Worm (Caenorhabditis elegans): Measurements from ENCODE around the gene T10H9.8.

T10H9.8 gene

ce11 chrV:6655174-6655573 lies 3.0 kb downstream of the T10H9.8 start, which contains the start of gene syx-18:
TSS of gene syx-18 (minus strand) at chrV:6655449.
- TF ChIP-seq tbx-11 (GFP tag; IDR thresholded peaks at IDR 0.05) (no peak), hmg-4 (GFP tag; optimal IDR thresholded peaks at IDR 0.05) (no peak), tbx-37 (GFP tag; conservative IDR thresholded peaks at IDR 0.05) (no peak), ceh-13 (GFP tag; optimal IDR thresholded peaks at IDR 0.05) (no peak), ceh-36 (tag; optimal IDR thresholded peaks at IDR 0.05) (no peak), hmbx-1 (tag; optimal IDR thresholded peaks at IDR 0.05) (no peak), aly-1 (tag; optimal IDR thresholded peaks at IDR 0.05) (no peak), ama-1 (optimal IDR thresholded peaks at IDR 0.05) (no peak), flt-1 (GFP tag; IDR thresholded peaks at IDR 0.05) (no peak), ets-7 (tag; optimal IDR thresholded peaks at IDR 0.05) (no peak), hnd-1 (tag; optimal IDR thresholded peaks at IDR 0.05) (no peak)

DNA sequence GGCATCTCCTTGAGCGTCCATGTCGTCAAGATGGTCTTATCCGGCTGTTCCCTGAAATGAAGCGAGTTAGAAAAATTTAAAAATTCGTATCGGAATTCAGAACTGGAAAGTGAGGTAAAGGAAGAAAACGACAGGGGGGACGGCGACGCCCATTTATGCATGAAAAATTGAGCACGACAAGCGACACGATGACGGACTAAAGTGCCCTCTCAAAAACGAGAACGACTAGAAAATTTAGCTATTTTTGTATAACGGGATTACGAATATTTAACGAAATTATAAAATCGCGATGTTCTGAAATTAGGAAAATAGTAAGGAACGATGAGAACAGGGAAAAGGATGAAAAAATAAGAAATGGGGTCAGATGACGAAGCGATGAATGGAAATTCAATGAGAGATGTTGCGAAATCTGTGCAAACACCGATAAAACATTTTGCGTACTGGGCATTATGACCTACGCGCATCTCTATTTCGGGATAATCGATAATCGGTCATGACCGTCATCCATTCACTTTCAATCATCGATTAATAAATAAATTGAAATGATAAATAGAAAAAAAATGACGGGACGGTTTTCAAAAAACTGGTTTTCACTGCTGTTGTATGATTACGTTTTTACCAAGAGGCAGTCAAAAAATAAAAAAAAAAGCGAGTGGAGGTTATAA lies 4.4 kb downstream of the T10H9.8 start, which contains the start of gene snb-1:
Gene snb-1 (minus strand): TSS at position 51 of the 665 bp plus-strand sequence.
- no peak for TF ChIP-seq F13C5.2 (tag; optimal IDR thresholded peaks at IDR 0.05)
- TF ChIP-seq ceh-36 (tag; optimal IDR thresholded peaks at IDR 0.05), result no peak
- TF ChIP-seq hmbx-1 (tag; optimal IDR thresholded peaks at IDR 0.05), result no peak
- no peak for TF ChIP-seq hmg-4 (GFP tag; optimal IDR thresholded peaks at IDR 0.05)
- no peak for TF ChIP-seq pes-1 (GFP tag; IDR thresholded peaks at IDR 0.05)
- no peak for TF ChIP-seq scrt-1 (GFP tag; IDR thresholded peaks at IDR 0.05)
- TF ChIP-seq tra-4 (tag; optimal IDR thresholded peaks at IDR 0.05), result no peak
- TF ChIP-seq ets-7 (tag; optimal IDR thresholded peaks at IDR 0.05), result no peak
- no peak for TF ChIP-seq tbx-37 (GFP tag; conservative IDR thresholded peaks at IDR 0.05)
- TF ChIP-seq B0310.2 (tag; optimal IDR thresholded peaks at IDR 0.05), result no peak
- TF ChIP-seq tbx-11 (GFP tag; IDR thresholded peaks at IDR 0.05), result no peak
- no peak for TF ChIP-seq ama-1 (optimal IDR thresholded peaks at IDR 0.05)
- no peak for TF ChIP-seq hnd-1 (tag; optimal IDR thresholded peaks at IDR 0.05)
- no peak for TF ChIP-seq flt-1 (GFP tag; IDR thresholded peaks at IDR 0.05)
- no peak for TF ChIP-seq ceh-13 (GFP tag; optimal IDR thresholded peaks at IDR 0.05)
- TF ChIP-seq sea-1 (GFP tag; conservative IDR thresholded peaks at IDR 0.05), result no peak
- TF ChIP-seq aly-1 (tag; optimal IDR thresholded peaks at IDR 0.05), result no peak

- TF ChIP-seq tbx-11 (GFP tag; IDR thresholded peaks at IDR 0.05), result no peak
- TF ChIP-seq ceh-36 (tag; optimal IDR thresholded peaks at IDR 0.05), result no peak
- no peak for TF ChIP-seq scrt-1 (GFP tag; IDR thresholded peaks at IDR 0.05)
Measured at ce11 chrV:6657532-6658259, 5.5 kb downstream of the T10H9.8 start.

ce11 chrV:6658765-6659164 lies 6.6 kb downstream of the T10H9.8 start:
- TF ChIP-seq ama-1 (optimal IDR thresholded peaks at IDR 0.05) (no peak), hmg-4 (GFP tag; optimal IDR thresholded peaks at IDR 0.05) (no peak), hnd-1 (tag; optimal IDR thresholded peaks at IDR 0.05) (no peak), aly-1 (tag; optimal IDR thresholded peaks at IDR 0.05) (peak; percentile 11), F13C5.2 (tag; optimal IDR thresholded peaks at IDR 0.05) (peak; percentile 53), ceh-13 (GFP tag; optimal IDR thresholded peaks at IDR 0.05) (no peak)

DNA sequence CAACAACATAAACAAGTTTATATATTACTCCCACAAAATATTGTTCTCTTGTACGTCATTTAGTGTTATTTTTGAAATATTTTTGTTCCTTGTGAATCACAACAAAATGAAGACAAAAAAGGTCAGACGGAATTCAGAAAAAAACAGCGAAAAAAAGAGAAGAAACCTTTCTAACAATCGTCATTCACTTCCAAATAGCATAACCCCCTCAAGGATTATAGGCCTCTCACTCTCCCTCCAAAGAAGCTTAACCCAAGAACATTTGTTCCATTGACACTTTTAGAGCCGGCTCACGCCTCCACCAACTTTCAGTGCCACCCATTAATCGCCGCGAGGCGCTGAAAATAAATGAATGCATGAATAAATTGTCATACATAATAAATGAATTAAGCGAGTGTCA lies 7.4 kb downstream of the T10H9.8 start:
- TF ChIP-seq ceh-36 (tag; optimal IDR thresholded peaks at IDR 0.05), result no peak
- TF ChIP-seq hmbx-1 (tag; optimal IDR thresholded peaks at IDR 0.05), result no peak
- no peak for TF ChIP-seq ama-1 (optimal IDR thresholded peaks at IDR 0.05)
- no peak for TF ChIP-seq aly-1 (tag; optimal IDR thresholded peaks at IDR 0.05)

DNA sequence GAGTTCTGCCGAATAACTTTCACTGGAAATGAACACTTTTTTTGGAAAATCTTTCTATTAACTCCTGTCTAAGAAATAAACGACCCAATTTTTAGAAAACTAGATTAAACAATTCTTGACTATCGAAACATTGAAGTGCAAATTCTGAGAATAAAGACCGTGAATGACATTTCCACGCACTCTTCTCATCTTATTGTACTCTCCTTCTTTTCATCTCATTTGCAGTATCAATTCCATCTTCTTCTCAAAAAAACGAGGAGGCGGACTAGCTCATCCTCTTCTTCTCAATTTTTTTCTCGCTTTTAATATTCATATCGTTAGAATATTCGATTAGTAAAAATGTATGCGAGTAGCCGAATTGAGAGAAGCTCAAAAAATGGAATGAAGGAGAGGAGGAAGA lies 9.5 kb downstream of the T10H9.8 start:
- no peak for TF ChIP-seq ama-1 (optimal IDR thresholded peaks at IDR 0.05)
- TF ChIP-seq F13C5.2 (tag; optimal IDR thresholded peaks at IDR 0.05), result no peak
- TF ChIP-seq tbx-37 (GFP tag; conservative IDR thresholded peaks at IDR 0.05), result no peak
- no peak for TF ChIP-seq scrt-1 (GFP tag; IDR thresholded peaks at IDR 0.05)
- TF ChIP-seq hnd-1 (tag; optimal IDR thresholded peaks at IDR 0.05), result no peak
- no peak for TF ChIP-seq ceh-36 (tag; optimal IDR thresholded peaks at IDR 0.05)
- no peak for TF ChIP-seq ets-7 (tag; optimal IDR thresholded peaks at IDR 0.05)

DNA sequence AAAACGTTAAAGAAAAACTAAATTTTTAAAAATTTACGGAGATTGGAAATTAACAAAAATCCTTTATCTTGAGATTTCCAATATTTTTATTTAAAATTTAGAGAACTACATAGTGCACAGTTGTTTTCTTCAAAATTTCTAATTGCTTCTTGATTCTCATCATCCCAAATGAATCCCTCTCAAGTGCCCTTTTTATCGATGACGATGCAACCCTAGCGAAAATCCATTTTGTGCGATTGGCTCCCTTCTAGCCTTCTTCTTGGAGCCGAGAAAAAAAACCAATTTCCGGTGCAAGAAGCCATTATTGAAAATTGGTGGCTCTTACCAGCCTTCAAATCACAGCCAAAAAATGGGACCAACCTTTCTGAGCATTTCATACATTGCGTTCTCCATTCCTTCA lies 10.4 kb downstream of the T10H9.8 start:
- TF ChIP-seq F13C5.2 (tag; optimal IDR thresholded peaks at IDR 0.05) (no peak), ceh-13 (GFP tag; optimal IDR thresholded peaks at IDR 0.05) (no peak), flt-1 (GFP tag; IDR thresholded peaks at IDR 0.05) (no peak), sea-1 (GFP tag; conservative IDR thresholded peaks at IDR 0.05) (no peak), tbx-11 (GFP tag; IDR thresholded peaks at IDR 0.05) (no peak), ceh-36 (tag; optimal IDR thresholded peaks at IDR 0.05) (no peak), hmg-4 (GFP tag; optimal IDR thresholded peaks at IDR 0.05) (no peak), tra-4 (tag; optimal IDR thresholded peaks at IDR 0.05) (no peak), pes-1 (GFP tag; IDR thresholded peaks at IDR 0.05) (no peak), hnd-1 (tag; optimal IDR thresholded peaks at IDR 0.05) (no peak), ets-7 (tag; optimal IDR thresholded peaks at IDR 0.05) (no peak), aly-1 (tag; optimal IDR thresholded peaks at IDR 0.05) (no peak), hmbx-1 (tag; optimal IDR thresholded peaks at IDR 0.05) (no peak), ama-1 (optimal IDR thresholded peaks at IDR 0.05) (no peak), tbx-37 (GFP tag; conservative IDR thresholded peaks at IDR 0.05) (no peak), B0310.2 (tag; optimal IDR thresholded peaks at IDR 0.05) (no peak), scrt-1 (GFP tag; IDR thresholded peaks at IDR 0.05) (no peak)

- TF ChIP-seq aly-1 (tag; optimal IDR thresholded peaks at IDR 0.05) (no peak), sea-1 (GFP tag; conservative IDR thresholded peaks at IDR 0.05) (no peak), ets-7 (tag; optimal IDR thresholded peaks at IDR 0.05) (no peak), hnd-1 (tag; optimal IDR thresholded peaks at IDR 0.05) (no peak), hmg-4 (GFP tag; optimal IDR thresholded peaks at IDR 0.05) (no peak), ceh-13 (GFP tag; optimal IDR thresholded peaks at IDR 0.05) (no peak), scrt-1 (GFP tag; IDR thresholded peaks at IDR 0.05) (no peak), B0310.2 (tag; optimal IDR thresholded peaks at IDR 0.05) (no peak), tbx-37 (GFP tag; conservative IDR thresholded peaks at IDR 0.05) (no peak), ama-1 (optimal IDR thresholded peaks at IDR 0.05) (no peak), F13C5.2 (tag; optimal IDR thresholded peaks at IDR 0.05) (no peak), tbx-11 (GFP tag; IDR thresholded peaks at IDR 0.05) (no peak), tra-4 (tag; optimal IDR thresholded peaks at IDR 0.05) (no peak)
Measured at ce11 chrV:6665751-6666150, 13.6 kb downstream of the T10H9.8 start, which contains the start of gene pmp-5. TSS of gene pmp-5 (minus strand) at chrV:6665813.
